Worm (Caenorhabditis elegans): ENCODE data around the gene H04D03.4.

The H04D03.4 gene

ce11 chrIII:10396891-10397502 lies 53.9 kb downstream of the H04D03.4 start:
- TF ChIP-seq him-1 (tag; optimal IDR thresholded peaks at IDR 0.05) (no peak), W03F9.2 (tag; optimal IDR thresholded peaks at IDR 0.05) (no peak), dao-5 (tag; optimal IDR thresholded peaks at IDR 0.05) (no peak)
